Fruit fly (Drosophila melanogaster) whole organism, wandering third instar larva: ENCODE measurements around the gene CG31347.

Experiments used
- CrebA ChIP-seq: fragments of 200-800 bp; sonication (Bioruptor generic); optimal IDR thresholded peaks from 2 replicates; lab custom pipeline; 2016; ENCODE audit warnings: missing biosample characterization, mild to moderate bottlenecking, missing genetic modification characterization, borderline replicate concordance
- Dif ChIP-seq: fragments of 200-275, 200-300 bp; sonication (Bioruptor generic); optimal IDR thresholded peaks from 2 replicates; lab custom pipeline; 2018; ENCODE audit warnings: missing biosample characterization, missing genetic modification characterization; ENCODE audit not compliant: partially characterized antibody
- Hr78 ChIP-seq: fragments of >200 bp; optimal IDR thresholded peaks from 2 replicates; lab custom pipeline; 2017; ENCODE audit warnings: missing biosample characterization, missing genetic modification characterization
- Myc ChIP-seq: fragments of >200 bp; optimal IDR thresholded peaks from 2 replicates; lab custom pipeline; 2017
- brk ChIP-seq: fragments of 200-800 bp; sonication (Bioruptor generic); optimal IDR thresholded peaks from 2 replicates; lab custom pipeline; 2016; ENCODE audit warnings: missing biosample characterization, mild to moderate bottlenecking, missing genetic modification characterization
- dsf ChIP-seq: sonication (Bioruptor generic); optimal IDR thresholded peaks from 2 replicates; lab custom pipeline; 2016; ENCODE audit warnings: missing biosample characterization, missing genetic modification characterization, borderline replicate concordance
- fru ChIP-seq: fragments of 200-800 bp; sonication (Bioruptor generic); optimal IDR thresholded peaks from 3 replicates; lab custom pipeline; 2016; ENCODE audit warnings: missing biosample characterization, mild to moderate bottlenecking, missing genetic modification characterization
- jim ChIP-seq: fragments of 175-275, 200-325 bp; sonication (Bioruptor generic); optimal IDR thresholded peaks from 2 replicates; lab custom pipeline; 2016; ENCODE audit warnings: missing biosample characterization, mild to moderate bottlenecking, missing genetic modification characterization

DNA sequence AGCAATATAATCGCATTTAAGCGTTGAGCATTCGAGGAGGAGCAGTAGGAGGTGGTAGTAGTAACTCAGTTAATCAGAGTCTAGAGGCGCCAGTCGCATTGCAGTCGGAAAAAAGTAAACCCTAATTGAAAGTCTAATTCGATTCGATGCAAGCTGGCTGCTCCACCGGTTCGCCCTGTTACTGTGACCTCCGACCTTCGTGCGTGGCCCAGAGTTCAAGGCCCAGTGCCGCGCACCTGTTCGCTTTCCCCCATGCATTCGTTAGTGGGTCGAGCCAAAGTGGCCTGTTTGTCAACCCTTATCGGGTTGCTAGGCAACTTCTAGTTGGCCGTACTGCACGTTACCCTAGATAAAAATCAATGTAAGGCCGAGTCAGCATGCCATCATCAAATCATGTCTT, 8.1 kb upstream of the CG31347 start:
- TF ChIP-seq CrebA (GFP tag; lab: Kevin White, UChicago) (no peak), dsf (GFP tag; lab: Kevin White, UChicago) (no peak), Myc (lab: Kevin White, UChicago) (no peak), Hr78 (GFP tag; lab: Kevin White, UChicago) (no peak), brk (GFP tag; lab: Kevin White, UChicago) (no peak), Dif (GFP tag; lab: Kevin White, UChicago) (no peak), fru (GFP tag; lab: Kevin White, UChicago) (no peak), jim (GFP tag; lab: Kevin White, UChicago) (no peak)
